Worm (Caenorhabditis elegans): ENCODE measurements around the gene nhr-158.
A peak's percentile ranks its signal among the peaks of the same experiment; 100 is the strongest.

nhr-158 gene

DNA sequence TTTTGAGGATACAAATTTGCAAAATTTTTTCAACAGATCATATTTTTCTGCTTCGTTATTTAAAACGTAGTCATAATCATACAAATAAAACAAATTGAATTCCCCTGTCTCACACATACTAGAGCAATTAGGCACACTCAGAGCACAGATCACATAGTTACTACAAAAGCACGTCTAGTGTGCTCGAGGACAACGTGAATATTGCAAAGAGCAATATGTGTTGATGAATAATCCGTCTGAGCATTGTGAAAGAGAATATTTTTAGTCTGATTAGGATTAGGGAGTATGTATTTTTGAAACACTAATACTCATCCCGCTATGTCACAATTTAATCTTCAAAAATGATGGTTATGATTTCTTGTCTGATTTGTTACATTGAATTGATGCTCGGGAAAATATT lies 3.3 kb upstream of the nhr-158 start:
- TF ChIP-seq nhr-21 (tag; optimal IDR thresholded peaks at IDR 0.05) (peak; percentile 3), aly-2 (tag; optimal IDR thresholded peaks at IDR 0.05) (no peak)

ce11 chrV:3870359-3870758 lies 3.6 kb downstream of the nhr-158 start:
- TF ChIP-seq fos-1 (tag; optimal IDR thresholded peaks at IDR 0.05): no peak
- TF ChIP-seq nhr-12 (tag; optimal IDR thresholded peaks at IDR 0.05): no peak
- peak in 1 of 2 experiments; percentile 24 for TF ChIP-seq lsy-2 (tag; optimal IDR thresholded peaks at IDR 0.05)
- TF ChIP-seq nhr-21 (tag; optimal IDR thresholded peaks at IDR 0.05): peak; percentile 86
- TF ChIP-seq dmd-4 (tag; optimal IDR thresholded peaks at IDR 0.05): peak; percentile 62
- TF ChIP-seq nhr-6 (tag; optimal IDR thresholded peaks at IDR 0.05): peak; percentile 1
- TF ChIP-seq skn-1 (tag; optimal IDR thresholded peaks at IDR 0.05): no peak
- TF ChIP-seq aly-2 (tag; optimal IDR thresholded peaks at IDR 0.05): no peak
- no peak for TF ChIP-seq ceh-16 (tag; optimal IDR thresholded peaks at IDR 0.05)
- TF ChIP-seq ztf-4 (tag; optimal IDR thresholded peaks at IDR 0.05): peak; percentile 59

ce11 chrV:3868905-3869304 lies 5.0 kb downstream of the nhr-158 start, which contains the start of gene nhr-157:
nhr-157 (minus strand) TSS chrV:3869005.
- no peak for TF ChIP-seq nhr-25 (tag; optimal IDR thresholded peaks at IDR 0.05)
- no peak for TF ChIP-seq nhr-77 (tag; optimal IDR thresholded peaks at IDR 0.05)
- no peak for TF ChIP-seq mab-5 (tag; optimal IDR thresholded peaks at IDR 0.05)
- TF ChIP-seq ztf-11 (tag; optimal IDR thresholded peaks at IDR 0.05): no peak
- no peak for TF ChIP-seq nhr-12 (tag; optimal IDR thresholded peaks at IDR 0.05)
- no peak for TF ChIP-seq skn-1 (tag; optimal IDR thresholded peaks at IDR 0.05)
- TF ChIP-seq unc-62 (GFP tag; optimal IDR thresholded peaks at IDR 0.05): no peak
- no peak for TF ChIP-seq nhr-21 (tag; optimal IDR thresholded peaks at IDR 0.05)
- no peak for TF ChIP-seq ceh-16 (tag; optimal IDR thresholded peaks at IDR 0.05)
- TF ChIP-seq fos-1 (tag; optimal IDR thresholded peaks at IDR 0.05): no peak
- TF ChIP-seq unc-55 (GFP tag; optimal IDR thresholded peaks at IDR 0.05): no peak
- no peak for TF ChIP-seq sma-9 (GFP tag; optimal IDR thresholded peaks at IDR 0.05)
- no peak for TF ChIP-seq sma-9 (tag; optimal IDR thresholded peaks at IDR 0.05)
- no peak for TF ChIP-seq zag-1 (tag; optimal IDR thresholded peaks at IDR 0.05)
- TF ChIP-seq ceh-82 (tag; optimal IDR thresholded peaks at IDR 0.05): no peak
- no peak for TF ChIP-seq nhr-11 (tag; optimal IDR thresholded peaks at IDR 0.05)
- TF ChIP-seq peb-1 (tag; optimal IDR thresholded peaks at IDR 0.05): no peak
- no peak for TF ChIP-seq mdl-1 (tag; optimal IDR thresholded peaks at IDR 0.05)
- TF ChIP-seq gmeb-1 (tag; optimal IDR thresholded peaks at IDR 0.05): no peak
- no peak for TF ChIP-seq sem-4 (tag; optimal IDR thresholded peaks at IDR 0.05)

- TF ChIP-seq unc-55 (GFP tag; optimal IDR thresholded peaks at IDR 0.05) (no peak), elt-1 (tag; optimal IDR thresholded peaks at IDR 0.05) (peak; percentile 38)
Observed at ce11 chrV:3865273-3865672, 8.7 kb downstream of the nhr-158 start.

ce11 chrV:3862851-3863250 lies 11.1 kb downstream of the nhr-158 start, which contains the start of gene nhr-187:
nhr-187 (minus strand) TSS chrV:3862951.
- no peak for TF ChIP-seq blmp-1 (tag; optimal IDR thresholded peaks at IDR 0.05; ENCODE audit: insufficient read depth)
- TF ChIP-seq nhr-237 (tag; optimal IDR thresholded peaks at IDR 0.05): no peak
- TF ChIP-seq lin-13 (GFP tag; optimal IDR thresholded peaks at IDR 0.05): no peak
- no peak for TF ChIP-seq ztf-4 (tag; optimal IDR thresholded peaks at IDR 0.05)

- TF ChIP-seq nhr-21 (tag; optimal IDR thresholded peaks at IDR 0.05) (no peak), ztf-11 (tag; optimal IDR thresholded peaks at IDR 0.05) (no peak), C34F6.9 (tag; optimal IDR thresholded peaks at IDR 0.05) (no peak), ZK546.5 (tag; optimal IDR thresholded peaks at IDR 0.05) (no peak), sma-9 (GFP tag; optimal IDR thresholded peaks at IDR 0.05) (no peak), sma-9 (tag; optimal IDR thresholded peaks at IDR 0.05) (no peak), fos-1 (tag; optimal IDR thresholded peaks at IDR 0.05) (no peak), dmd-4 (tag; optimal IDR thresholded peaks at IDR 0.05) (no peak), lin-11 (tag; optimal IDR thresholded peaks at IDR 0.05) (no peak)
Observed at ce11 chrV:3860123-3860522, 13.8 kb downstream of the nhr-158 start, which contains the start of gene nhr-189. nhr-189 (minus strand) TSS chrV:3860243.

Data from whole organism, L2 larva.